Fruit fly (Drosophila melanogaster) whole organism, adult: ENCODE measurements around the gene CG12983.

ENCODE experiments used
- CG11617 ChIP-seq: fragments of 200-800 bp; sonication (Bioruptor generic); optimal IDR thresholded peaks from 2 replicates; lab custom pipeline; 2017; ENCODE audit warnings: mild to moderate bottlenecking, missing biosample characterization, missing genetic modification reagents, missing genetic modification characterization
- CG12768 ChIP-seq: fragments of 200-800 bp; sonication (Bioruptor generic); optimal IDR thresholded peaks from 2 replicates; lab custom pipeline; 2017; ENCODE audit warnings: missing biosample characterization, missing genetic modification characterization, mild to moderate bottlenecking, moderate library complexity, missing genetic modification reagents
- CG14711 ChIP-seq: fragments of 200-800 bp; sonication (Bioruptor generic); optimal IDR thresholded peaks from 2 replicates; lab custom pipeline; 2018; ENCODE audit warnings: missing biosample characterization, mild to moderate bottlenecking, missing genetic modification characterization, moderate library complexity
- CG1620 ChIP-seq: fragments of 200-800 bp; sonication (Bioruptor generic); optimal IDR thresholded peaks from 2 replicates; lab custom pipeline; 2016; ENCODE audit warnings: missing biosample characterization, missing genetic modification characterization
- CG33017 ChIP-seq: fragments of 200-800 bp; sonication (Bioruptor generic); optimal IDR thresholded peaks from 2 replicates; lab custom pipeline; 2018; ENCODE audit warnings: missing biosample characterization, mild to moderate bottlenecking, missing genetic modification characterization, moderate library complexity
- CG5204 ChIP-seq: fragments of 200-800 bp; sonication (Bioruptor generic); optimal IDR thresholded peaks from 2 replicates; lab custom pipeline; 2016; ENCODE audit warnings: missing biosample characterization, missing genetic modification characterization
- CG7045 ChIP-seq: fragments of 200-800 bp; sonication (Bioruptor generic); optimal IDR thresholded peaks from 2 replicates; lab custom pipeline; 2017; ENCODE audit warnings: missing biosample characterization, mild to moderate bottlenecking, missing genetic modification characterization
- CG7101 ChIP-seq: fragments of 200-800 bp; sonication (Bioruptor generic); optimal IDR thresholded peaks from 2 replicates; lab custom pipeline; 2018; ENCODE audit warnings: missing biosample characterization, mild to moderate bottlenecking, missing genetic modification characterization, moderate library complexity
- Clk ChIP-seq: fragments of 200-800 bp; sonication (Bioruptor generic); optimal IDR thresholded peaks from 2 replicates; lab custom pipeline; 2017; ENCODE audit warnings: missing biosample characterization, missing genetic modification characterization
- Crg-1 ChIP-seq: fragments of 200-800 bp; sonication (Bioruptor generic); optimal IDR thresholded peaks from 2 replicates; lab custom pipeline; 2016; ENCODE audit warnings: missing biosample characterization, missing genetic modification characterization
- Hr96 ChIP-seq: fragments of 200-800 bp; sonication (Bioruptor generic); optimal IDR thresholded peaks from 2 replicates; lab custom pipeline; 2016; ENCODE audit warnings: missing biosample characterization, missing genetic modification characterization
- Mnt ChIP-seq: fragments of 200-800 bp; sonication (Bioruptor generic); optimal IDR thresholded peaks from 2 replicates; lab custom pipeline; 2016; ENCODE audit warnings: missing biosample characterization, mild to moderate bottlenecking, missing genetic modification characterization
- bab1 ChIP-seq: fragments of 200-800 bp; sonication (Bioruptor generic); optimal IDR thresholded peaks from 3 replicates; lab custom pipeline; 2019; ENCODE audit warnings: missing biosample characterization, mild to moderate bottlenecking, missing genetic modification characterization, moderate library complexity
- cic ChIP-seq: fragments of 200-800 bp; sonication (Bioruptor generic); optimal IDR thresholded peaks from 2 replicates; lab custom pipeline; 2017; ENCODE audit warnings: missing biosample characterization, mild to moderate bottlenecking, missing genetic modification characterization, moderate library complexity
- cnc ChIP-seq, 2 experiments: fragments of >200 bp; optimal IDR thresholded peaks; 2 replicates each; lab custom pipeline; 2017
- kay ChIP-seq: fragments of 200-800 bp; sonication (Bioruptor generic); peaks from one replicate; lab custom pipeline; 2016; ENCODE audit warnings: missing biosample characterization, missing genetic modification characterization, borderline replicate concordance
- ovo ChIP-seq: fragments of 200-800 bp; sonication (Bioruptor generic); optimal IDR thresholded peaks from 2 replicates; lab custom pipeline; 2016; ENCODE audit warnings: missing biosample characterization, missing genetic modification characterization
- pad ChIP-seq: fragments of 200-800 bp; sonication (Bioruptor generic); optimal IDR thresholded peaks from 3 replicates; lab custom pipeline; 2017; ENCODE audit warnings: missing biosample characterization, missing genetic modification characterization, mild to moderate bottlenecking, moderate library complexity, missing genetic modification reagents
- tj ChIP-seq: fragments of 200-800 bp; sonication (Bioruptor generic); optimal IDR thresholded peaks from 3 replicates; lab custom pipeline; 2017; ENCODE audit warnings: missing biosample characterization, mild to moderate bottlenecking, missing genetic modification characterization, moderate library complexity
- toe ChIP-seq: fragments of 200-800 bp; sonication (Bioruptor generic); optimal IDR thresholded peaks from 2 replicates; lab custom pipeline; 2016; ENCODE audit warnings: missing biosample characterization, missing genetic modification characterization

CG12983 gene

dm6 chr3L:20987895-20988294, 21.3 kb upstream of the CG12983 start:
- TF ChIP-seq cic (GFP tag; lab: Kevin White, UChicago) (no peak), Clk (GFP tag; lab: Kevin White, UChicago) (no peak), CG7045 (GFP tag; lab: Kevin White, UChicago) (no peak), tj (GFP tag; lab: Kevin White, UChicago) (no peak)

DNA sequence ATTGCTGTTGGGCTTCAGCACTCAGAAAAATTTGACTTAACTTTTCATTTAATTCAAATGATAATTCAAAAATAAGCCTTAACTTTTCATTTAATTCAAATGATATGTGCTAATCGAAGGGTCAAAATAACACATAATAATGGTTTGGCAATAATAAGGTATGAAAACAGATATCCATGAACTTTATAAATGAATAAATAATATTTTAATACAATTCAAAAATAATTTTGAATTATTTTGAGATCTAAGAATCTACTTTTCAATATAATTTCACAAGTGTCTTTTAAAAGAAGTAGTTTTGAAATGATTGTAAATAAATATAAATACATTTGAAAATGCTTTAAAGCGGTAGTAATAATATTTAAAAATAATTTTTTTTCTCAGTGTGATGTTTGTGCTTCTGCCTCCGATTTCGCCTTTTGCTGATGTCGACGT, 20.4 kb upstream of the CG12983 start:
- TF ChIP-seq CG7045 (GFP tag; lab: Kevin White, UChicago) (no peak), toe (GFP tag; lab: Kevin White, UChicago) (no peak), CG7101 (tag; lab: Kevin White, UChicago) (no peak), CG33017 (tag; lab: Kevin White, UChicago) (no peak), kay (GFP tag; lab: Kevin White, UChicago) (no peak), CG12768 (GFP tag; lab: Kevin White, UChicago) (no peak), cic (GFP tag; lab: Kevin White, UChicago) (no peak), pad (GFP tag; lab: Kevin White, UChicago) (no peak), tj (GFP tag; lab: Kevin White, UChicago) (no peak), Mnt (no peak), CG14711 (tag; lab: Kevin White, UChicago) (no peak), CG5204 (no peak), Crg-1 (no peak), CG1620 (GFP tag; lab: Kevin White, UChicago) (no peak), ovo (GFP tag; lab: Kevin White, UChicago) (no peak)

- no peak for TF ChIP-seq Hr96 (GFP tag; lab: Kevin White, UChicago)
- TF ChIP-seq CG1620 (GFP tag; lab: Kevin White, UChicago) = no peak
- no peak for TF ChIP-seq CG5204
- TF ChIP-seq CG11617 (GFP tag; lab: Kevin White, UChicago) = no peak
- no peak for TF ChIP-seq cic (GFP tag; lab: Kevin White, UChicago)
- no peak for TF ChIP-seq Crg-1
- TF ChIP-seq cnc (optimal IDR thresholded peaks at IDR 0.05; lab: Kevin White, UChicago) = no peak
- TF ChIP-seq toe (GFP tag; lab: Kevin White, UChicago) = no peak
- TF ChIP-seq CG33017 (tag; lab: Kevin White, UChicago) = no peak
Measured at dm6 chr3L:20984414-20985208, 18.0 kb upstream of the CG12983 start.

dm6 chr3L:20983309-20983708, 16.7 kb upstream of the CG12983 start:
- TF ChIP-seq CG5204 (no peak), pad (GFP tag; lab: Kevin White, UChicago) (no peak), ovo (GFP tag; lab: Kevin White, UChicago) (no peak), CG7045 (GFP tag; lab: Kevin White, UChicago) (no peak), CG14711 (tag; lab: Kevin White, UChicago) (no peak), toe (GFP tag; lab: Kevin White, UChicago) (no peak), Hr96 (GFP tag; lab: Kevin White, UChicago) (no peak), CG11617 (GFP tag; lab: Kevin White, UChicago) (no peak), Clk (GFP tag; lab: Kevin White, UChicago) (no peak), CG12768 (GFP tag; lab: Kevin White, UChicago) (no peak), CG7101 (tag; lab: Kevin White, UChicago) (no peak), cic (GFP tag; lab: Kevin White, UChicago) (no peak), CG33017 (tag; lab: Kevin White, UChicago) (no peak), tj (GFP tag; lab: Kevin White, UChicago) (no peak), Crg-1 (no peak), CG1620 (GFP tag; lab: Kevin White, UChicago) (no peak)

DNA sequence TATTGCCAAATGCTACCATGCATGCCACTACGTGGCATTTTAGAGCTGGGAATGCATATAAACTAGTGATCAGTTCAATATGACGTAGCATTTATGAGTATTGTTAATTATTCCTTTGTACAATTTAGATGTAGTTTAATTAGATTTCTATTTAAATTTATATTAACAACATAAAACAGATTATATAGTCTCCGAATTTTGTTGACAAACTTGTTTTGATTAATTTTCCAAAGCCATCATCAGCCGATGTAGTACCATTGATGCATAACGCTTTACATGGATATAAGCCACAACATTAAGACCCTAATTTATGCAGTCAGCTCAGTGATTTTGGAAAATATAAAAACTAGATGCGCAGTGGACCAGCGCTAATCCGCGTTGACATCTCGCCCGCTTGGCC, 16.0 kb upstream of the CG12983 start:
- no peak for TF ChIP-seq bab1 (GFP tag; lab: Kevin White, UChicago)

- TF ChIP-seq CG33017 (tag; lab: Kevin White, UChicago) (no peak), CG11617 (GFP tag; lab: Kevin White, UChicago) (no peak), CG12768 (GFP tag; lab: Kevin White, UChicago) (no peak), tj (GFP tag; lab: Kevin White, UChicago) (no peak), Crg-1 (no peak), Mnt (no peak), bab1 (GFP tag; lab: Kevin White, UChicago) (no peak), CG14711 (tag; lab: Kevin White, UChicago) (no peak), CG1620 (GFP tag; lab: Kevin White, UChicago) (no peak), kay (GFP tag; lab: Kevin White, UChicago) (no peak), cic (GFP tag; lab: Kevin White, UChicago) (no peak), cnc (optimal IDR thresholded peaks at IDR 0.05; lab: Kevin White, UChicago) (no peak), pad (GFP tag; lab: Kevin White, UChicago) (no peak), ovo (GFP tag; lab: Kevin White, UChicago) (no peak), toe (GFP tag; lab: Kevin White, UChicago) (no peak), CG7045 (GFP tag; lab: Kevin White, UChicago) (no peak)
Measured at dm6 chr3L:20981724-20982123, 15.2 kb upstream of the CG12983 start.
